Fruit fly (Drosophila melanogaster) whole organism, prepupa: ENCODE results near the gene Cul3.

Source experiments
- Blimp-1 ChIP-seq: fragments of 200-800 bp; sonication (Bioruptor generic); optimal IDR thresholded peaks from 3 replicates; lab custom pipeline; 2017; ENCODE audit warnings: missing biosample characterization, missing genetic modification characterization, mild to moderate bottlenecking, moderate library complexity, missing genetic modification reagents
- CG10631 ChIP-seq: fragments of 200-800 bp; sonication (Bioruptor generic); optimal IDR thresholded peaks from 2 replicates; lab custom pipeline; 2016; ENCODE audit warnings: missing biosample characterization, missing genetic modification characterization
- CG10669 ChIP-seq: fragments of 200-800 bp; sonication (Bioruptor generic); optimal IDR thresholded peaks from 3 replicates; lab custom pipeline; 2018; ENCODE audit warnings: missing biosample characterization, mild to moderate bottlenecking, missing genetic modification characterization, moderate library complexity
- CG11762 ChIP-seq: fragments of 200-800 bp; sonication (Bioruptor generic); optimal IDR thresholded peaks from 3 replicates; lab custom pipeline; 2016; ENCODE audit warnings: missing biosample characterization, missing genetic modification characterization; ENCODE audit not compliant: insufficient read depth
- CG11902 ChIP-seq: fragments of 200-800 bp; sonication (Bioruptor generic); optimal IDR thresholded peaks from 3 replicates; lab custom pipeline; 2016; ENCODE audit warnings: missing biosample characterization, missing genetic modification characterization
- CG15336 ChIP-seq: fragments of 200-800 bp; sonication (Bioruptor generic); IDR thresholded peaks from 2 replicates; pipeline ENCODE4 v1.3.6; 2022; ENCODE audit warnings: missing biosample characterization, missing genetic modification characterization
- CG1621 ChIP-seq: fragments of 200-800 bp; sonication (Bioruptor generic); optimal IDR thresholded peaks from 3 replicates; lab custom pipeline; 2018; ENCODE audit warnings: missing biosample characterization, mild to moderate bottlenecking, missing genetic modification characterization
- CG16779 ChIP-seq: fragments of 200-800 bp; sonication (Bioruptor generic); optimal IDR thresholded peaks from 3 replicates; lab custom pipeline; 2017; ENCODE audit warnings: missing biosample characterization, mild to moderate bottlenecking, missing genetic modification characterization
- CG3032 ChIP-seq: fragments of 200-800 bp; optimal IDR thresholded peaks from 2 replicates; lab custom pipeline; 2019; ENCODE audit warnings: missing biosample characterization, mild to moderate bottlenecking, missing genetic modification characterization, moderate library complexity
- CG31627 ChIP-seq: fragments of 200-800 bp; sonication (Bioruptor generic); optimal IDR thresholded peaks from 3 replicates; lab custom pipeline; 2016; ENCODE audit warnings: missing biosample characterization, missing genetic modification characterization
- CG32006 ChIP-seq: fragments of 200-800 bp; sonication (Bioruptor generic); optimal IDR thresholded peaks from 3 replicates; lab custom pipeline; 2017; ENCODE audit warnings: missing biosample characterization, mild to moderate bottlenecking, missing genetic modification characterization
- CG4318 ChIP-seq: fragments of 200-800 bp; sonication (Bioruptor generic); optimal IDR thresholded peaks from 3 replicates; lab custom pipeline; 2017; ENCODE audit warnings: missing biosample characterization, mild to moderate bottlenecking, missing genetic modification characterization
- CG6163 ChIP-seq: fragments of 200-800 bp; sonication (Bioruptor generic); IDR thresholded peaks from 3 replicates; pipeline ENCODE4 v1.3.6; 2022; ENCODE audit warnings: missing biosample characterization, missing genetic modification characterization
- CG6276 ChIP-seq: fragments of 200-800 bp; sonication (Bioruptor generic); optimal IDR thresholded peaks from 2 replicates; lab custom pipeline; 2017; ENCODE audit warnings: missing biosample characterization, mild to moderate bottlenecking, missing genetic modification characterization
- CG6792 ChIP-seq: fragments of 200-800 bp; sonication (Bioruptor generic); optimal IDR thresholded peaks from 3 replicates; lab custom pipeline; 2016; ENCODE audit warnings: missing biosample characterization, missing genetic modification characterization
- CG6808 ChIP-seq: fragments of 200-800 bp; sonication (Bioruptor generic); optimal IDR thresholded peaks from 3 replicates; lab custom pipeline; 2017; ENCODE audit warnings: missing biosample characterization, missing genetic modification characterization, mild to moderate bottlenecking, moderate library complexity, missing genetic modification reagents
- CG6854 ChIP-seq: fragments of 200-800 bp; sonication (Bioruptor generic); optimal IDR thresholded peaks from 2 replicates; lab custom pipeline; 2017; ENCODE audit warnings: missing biosample characterization, mild to moderate bottlenecking, missing genetic modification characterization
- CG7368 ChIP-seq: fragments of 200-800 bp; sonication (Bioruptor generic); optimal IDR thresholded peaks from 3 replicates; lab custom pipeline; 2016; ENCODE audit warnings: missing biosample characterization, missing genetic modification characterization
- CG8119 ChIP-seq: fragments of 200-800 bp; sonication (Bioruptor generic); IDR thresholded peaks from 3 replicates; pipeline ENCODE4 v1.3.6; 2022; ENCODE audit warnings: missing biosample characterization, missing genetic modification characterization
- CG8632 ChIP-seq: fragments of 200-800 bp; sonication (Bioruptor generic); optimal IDR thresholded peaks from 3 replicates; lab custom pipeline; 2016; ENCODE audit warnings: missing biosample characterization, missing genetic modification characterization
- CG9139 ChIP-seq: fragments of 200-800 bp; sonication (Bioruptor generic); optimal IDR thresholded peaks from 3 replicates; lab custom pipeline; 2017; ENCODE audit warnings: missing biosample characterization, mild to moderate bottlenecking, missing genetic modification characterization
- Eip78C ChIP-seq: fragments of 200-800 bp; sonication (Bioruptor generic); peaks from one replicate; lab custom pipeline; 2016; ENCODE audit warnings: missing biosample characterization, missing genetic modification characterization
- Eip93F ChIP-seq: fragments of 200-800 bp; sonication (Bioruptor generic); optimal IDR thresholded peaks from 2 replicates; lab custom pipeline; 2016; ENCODE audit warnings: missing biosample characterization, mild to moderate bottlenecking, missing genetic modification characterization
- Ets21C ChIP-seq: fragments of 200-800 bp; sonication (Bioruptor generic); optimal IDR thresholded peaks from 3 replicates; lab custom pipeline; 2016; ENCODE audit warnings: missing biosample characterization, missing genetic modification characterization
- Ets96B ChIP-seq: fragments of 200-800 bp; optimal IDR thresholded peaks from 2 replicates; lab custom pipeline; 2019; ENCODE audit warnings: missing biosample characterization, mild to moderate bottlenecking, missing genetic modification characterization, moderate library complexity
- Gug ChIP-seq: fragments of 200-800 bp; sonication (Bioruptor generic); IDR thresholded peaks from 2 replicates; pipeline ENCODE4 v1.3.6; 2022; ENCODE audit warnings: missing biosample characterization, missing genetic modification characterization
- Hr38 ChIP-seq: sonication (Bioruptor generic); optimal IDR thresholded peaks from 2 replicates; lab custom pipeline; 2016; ENCODE audit warnings: missing biosample characterization, missing genetic modification characterization
- Hr39 ChIP-seq: fragments of 200-800 bp; sonication (Bioruptor generic); optimal IDR thresholded peaks from 2 replicates; lab custom pipeline; 2016; ENCODE audit warnings: missing biosample characterization, missing genetic modification characterization
- Hr4 ChIP-seq: fragments of 200-800 bp; sonication (Bioruptor generic); optimal IDR thresholded peaks from 3 replicates; lab custom pipeline; 2016; ENCODE audit warnings: missing biosample characterization, missing genetic modification characterization
- Lpt ChIP-seq: fragments of 200-800 bp; sonication (Bioruptor generic); optimal IDR thresholded peaks from 3 replicates; lab custom pipeline; 2016; ENCODE audit warnings: missing biosample characterization, missing genetic modification characterization
- Met ChIP-seq: fragments of 200-800 bp; sonication (Bioruptor generic); optimal IDR thresholded peaks from 3 replicates; lab custom pipeline; 2016; ENCODE audit warnings: missing biosample characterization, missing genetic modification characterization
- Smox ChIP-seq: fragments of 200-800 bp; sonication (Bioruptor generic); optimal IDR thresholded peaks from 3 replicates; lab custom pipeline; 2016; ENCODE audit warnings: missing biosample characterization, missing genetic modification characterization
- Sox102F ChIP-seq: fragments of 200-800 bp; sonication (Bioruptor generic); optimal IDR thresholded peaks from 2 replicates; lab custom pipeline; 2016; ENCODE audit warnings: missing biosample characterization, mild to moderate bottlenecking, missing genetic modification characterization
- Sox14 ChIP-seq: fragments of 200-800 bp; sonication (Bioruptor generic); optimal IDR thresholded peaks from 3 replicates; lab custom pipeline; 2016; ENCODE audit warnings: missing biosample characterization, missing genetic modification characterization
- Sox15 ChIP-seq: fragments of 200-800 bp; sonication (Bioruptor generic); optimal IDR thresholded peaks from 3 replicates; lab custom pipeline; 2016; ENCODE audit warnings: missing biosample characterization, missing genetic modification characterization
- achi ChIP-seq: fragments of 200-800 bp; sonication (Bioruptor generic); optimal IDR thresholded peaks from 3 replicates; lab custom pipeline; 2016; ENCODE audit warnings: missing biosample characterization, missing genetic modification characterization
- acj6 ChIP-seq: fragments of 200-800 bp; sonication (Bioruptor generic); optimal IDR thresholded peaks from 3 replicates; lab custom pipeline; 2016; ENCODE audit warnings: missing biosample characterization, missing genetic modification characterization
- cyc ChIP-seq: fragments of 200-800 bp; sonication (Bioruptor generic); optimal IDR thresholded peaks from 3 replicates; lab custom pipeline; 2016; ENCODE audit warnings: missing biosample characterization, missing genetic modification characterization
- dac ChIP-seq: fragments of 200-800 bp; sonication (Bioruptor generic); optimal IDR thresholded peaks from 2 replicates; lab custom pipeline; 2017; ENCODE audit warnings: missing biosample characterization, mild to moderate bottlenecking, missing genetic modification characterization
- dsx ChIP-seq: fragments of 200-800 bp; optimal IDR thresholded peaks from 3 replicates; lab custom pipeline; 2019; ENCODE audit warnings: missing biosample characterization, mild to moderate bottlenecking, missing genetic modification characterization, moderate library complexity; ENCODE audit not compliant: poor library complexity, severe bottlenecking
- esn ChIP-seq: fragments of 200-800 bp; sonication (Bioruptor generic); optimal IDR thresholded peaks from 2 replicates; lab custom pipeline; 2016; ENCODE audit warnings: missing biosample characterization, mild to moderate bottlenecking, missing genetic modification characterization, moderate library complexity
- fkh ChIP-seq: fragments of 200-800 bp; sonication (Bioruptor generic); optimal IDR thresholded peaks from 3 replicates; lab custom pipeline; 2017; ENCODE audit warnings: missing biosample characterization, mild to moderate bottlenecking, missing genetic modification characterization, moderate library complexity
- lz ChIP-seq: fragments of 200-800 bp; sonication (Bioruptor generic); optimal IDR thresholded peaks from 3 replicates; lab custom pipeline; 2016; ENCODE audit warnings: missing biosample characterization, missing genetic modification characterization
- net ChIP-seq: fragments of 200-800 bp; sonication (Bioruptor generic); optimal IDR thresholded peaks from 3 replicates; lab custom pipeline; 2016; ENCODE audit warnings: missing biosample characterization, missing genetic modification characterization
- pdm3 ChIP-seq: fragments of 200-800 bp; sonication (Bioruptor generic); optimal IDR thresholded peaks from 3 replicates; lab custom pipeline; 2016; ENCODE audit warnings: missing biosample characterization, missing genetic modification characterization
- salr ChIP-seq, 2 experiments: fragments of 200-800 bp; sonication (Bioruptor generic); optimal IDR thresholded peaks; 3 replicates each; lab custom pipeline; 2016 to 2018; ENCODE audit warnings: missing biosample characterization in 2 of 2, missing genetic modification characterization in 2 of 2, mild to moderate bottlenecking in 1 of 2
- spab ChIP-seq: fragments of 200-800 bp; sonication (Bioruptor generic); optimal IDR thresholded peaks from 2 replicates; lab custom pipeline; 2017; ENCODE audit warnings: missing biosample characterization, mild to moderate bottlenecking, missing genetic modification characterization, missing genetic modification reagents
- ss ChIP-seq, 2 experiments: fragments of 200-800 bp; sonication (Bioruptor generic); optimal IDR thresholded peaks; 2 replicates in 1 of 2; 3 replicates in 1 of 2; lab custom pipeline; 2017 to 2018; ENCODE audit warnings: mild to moderate bottlenecking in 2 of 2, missing biosample characterization in 2 of 2, missing genetic modification characterization in 2 of 2, moderate library complexity in 1 of 2
- svp ChIP-seq: fragments of 200-800 bp; sonication (Bioruptor generic); peaks from one replicate; lab custom pipeline; 2016; ENCODE audit warnings: missing biosample characterization, missing genetic modification characterization
- topi ChIP-seq: fragments of 200-800 bp; sonication (Bioruptor generic); optimal IDR thresholded peaks from 3 replicates; lab custom pipeline; 2016; ENCODE audit warnings: missing biosample characterization, missing genetic modification characterization
- vri ChIP-seq: fragments of 200-800 bp; sonication (Bioruptor generic); optimal IDR thresholded peaks from 3 replicates; lab custom pipeline; 2016; ENCODE audit warnings: missing biosample characterization, mild to moderate bottlenecking, missing genetic modification characterization

Gene Cul3

dm6 chr2L:15271757-15272589, at the start of gene Cul3:
Cul3 (minus strand) TSS chr2L:15272024.
- TF ChIP-seq lz (GFP tag; lab: Kevin White, UChicago): no peak
- no peak for TF ChIP-seq CG10669
- peak; percentile 6 for TF ChIP-seq acj6 (GFP tag; lab: Kevin White, UChicago)
- no peak for TF ChIP-seq Lpt
- TF ChIP-seq pdm3 (GFP tag; lab: Kevin White, UChicago): no peak
- peak; percentile 46 for TF ChIP-seq CG3032
- no peak for TF ChIP-seq CG6854 (GFP tag; lab: Kevin White, UChicago)
- TF ChIP-seq Ets21C (GFP tag; lab: Kevin White, UChicago): no peak
- no peak for TF ChIP-seq Hr38
- TF ChIP-seq vri (GFP tag; lab: Kevin White, UChicago): no peak
- no peak for TF ChIP-seq Hr39 (GFP tag; lab: Kevin White, UChicago)
- TF ChIP-seq net (GFP tag; lab: Kevin White, UChicago): no peak
- no peak for TF ChIP-seq CG8119 (GFP tag; lab: Robert Waterston, UW)
- no peak for TF ChIP-seq CG9139 (GFP tag; lab: Kevin White, UChicago)
- TF ChIP-seq Ets96B (tag; lab: Kevin White, UChicago): no peak
- peak; percentile 6 for TF ChIP-seq Sox14 (GFP tag; lab: Kevin White, UChicago)
- TF ChIP-seq ss (GFP tag; optimal IDR thresholded peaks at IDR 0.05; lab: Kevin White, UChicago): no peak
- no peak for TF ChIP-seq CG6808 (GFP tag; lab: Kevin White, UChicago)
- TF ChIP-seq CG1621 (tag; lab: Kevin White, UChicago): no peak
- no peak for TF ChIP-seq CG11762
- no peak for TF ChIP-seq CG6792 (GFP tag; lab: Kevin White, UChicago)
- TF ChIP-seq salr (GFP tag; optimal IDR thresholded peaks at IDR 0.05; lab: Kevin White, UChicago): peak in 1 of 2 experiments; percentile 39
- TF ChIP-seq CG6163: no peak
- TF ChIP-seq svp (GFP tag; lab: Kevin White, UChicago): peak; percentile 35
- TF ChIP-seq achi (GFP tag; lab: Kevin White, UChicago): no peak
- no peak for TF ChIP-seq CG4318 (GFP tag; lab: Kevin White, UChicago)
- no peak for TF ChIP-seq Eip93F (GFP tag; lab: Kevin White, UChicago)
- peak; percentile 51 for TF ChIP-seq CG10631 (GFP tag; lab: Kevin White, UChicago)
- TF ChIP-seq esn: peak; percentile 17
- TF ChIP-seq CG8632 (GFP tag; lab: Kevin White, UChicago): no peak
- TF ChIP-seq Met (GFP tag; lab: Kevin White, UChicago): no peak
- no peak for TF ChIP-seq CG7368 (GFP tag; lab: Kevin White, UChicago)
- TF ChIP-seq Blimp-1: no peak
- TF ChIP-seq dac (GFP tag; lab: Kevin White, UChicago): no peak
- TF ChIP-seq CG15336: no peak
- no peak for TF ChIP-seq CG11902 (GFP tag; lab: Kevin White, UChicago)
- TF ChIP-seq Sox102F (GFP tag; lab: Kevin White, UChicago): no peak
- no peak for TF ChIP-seq cyc (GFP tag; lab: Kevin White, UChicago)
- no peak for TF ChIP-seq CG16779
- TF ChIP-seq CG32006 (GFP tag; lab: Kevin White, UChicago): peak; percentile 29
- TF ChIP-seq CG6276 (GFP tag; lab: Kevin White, UChicago): no peak
- no peak for TF ChIP-seq dsx (GFP tag; lab: Kevin White, UChicago)
- no peak for TF ChIP-seq Hr4 (GFP tag; lab: Kevin White, UChicago)
- no peak for TF ChIP-seq Smox (GFP tag; lab: Kevin White, UChicago)
- TF ChIP-seq Eip78C (GFP tag; lab: Kevin White, UChicago): peak; percentile 66
- TF ChIP-seq spab: no peak
- no peak for TF ChIP-seq topi (GFP tag; lab: Kevin White, UChicago)
- TF ChIP-seq CG31627 (GFP tag; lab: Kevin White, UChicago): no peak
- no peak for TF ChIP-seq Gug (GFP tag; lab: Robert Waterston, UW)
- TF ChIP-seq Sox15 (GFP tag; lab: Kevin White, UChicago): no peak
- peak; percentile 9 for TF ChIP-seq fkh
